Fruit fly (Drosophila melanogaster): ENCODE data around the gene CG7573.

The CG7573 gene

dm6 chr3L:11325671-11326306, 14.2 kb downstream of the CG7573 start (continued):
- TF ChIP-seq sob (GFP tag; IDR thresholded peaks at IDR 0.05) (peak; percentile 69), bcd (GFP tag; optimal IDR thresholded peaks at IDR 0.05) (peak; percentile 63), CG11085 (GFP tag; IDR thresholded peaks at IDR 0.05) (no peak), aop (GFP tag; IDR thresholded peaks at IDR 0.05) (0 out of 2 replicates have a peak, but pooled peaks have one; percentile 41), oc (tag; optimal IDR thresholded peaks at IDR 0.05) (peak; percentile 79), CG8924 (tag; optimal IDR thresholded peaks at IDR 0.05) (peak; percentile 71), H2.0 (GFP tag; IDR thresholded peaks at IDR 0.05) (peak; percentile 77), zfh1 (GFP tag; IDR thresholded peaks at IDR 0.05) (peak; percentile 85), en (GFP tag; optimal IDR thresholded peaks at IDR 0.05) (peak; percentile 47), kay (GFP tag; optimal IDR thresholded peaks at IDR 0.05) (peak; percentile 57), Atf-2 (GFP tag; optimal IDR thresholded peaks at IDR 0.05) (peak; percentile 74), org-1 (GFP tag; optimal IDR thresholded peaks at IDR 0.05) (peak; percentile 43), Fer3 (tag; optimal IDR thresholded peaks at IDR 0.05) (peak; percentile 58), fd3F (GFP tag; optimal IDR thresholded peaks at IDR 0.05) (no peak), maf-S (GFP tag; optimal IDR thresholded peaks at IDR 0.05) (peak; percentile 51), Stat92E (GFP tag; optimal IDR thresholded peaks at IDR 0.05) (no peak), MBD-R2 (GFP tag; IDR thresholded peaks at IDR 0.05) (no peak), zen2 (GFP tag; IDR thresholded peaks at IDR 0.05; ENCODE audit: partially characterized antibody) (no peak), CG10979 (tag; optimal IDR thresholded peaks at IDR 0.05) (peak; percentile 85), sim (GFP tag; IDR thresholded peaks at IDR 0.05) (peak; percentile 73), bbx (GFP tag; IDR thresholded peaks at IDR 0.05; ENCODE audit: partially characterized antibody) (no peak), CG16813 (GFP tag; IDR thresholded peaks at IDR 0.05; ENCODE audit: partially characterized antibody) (no peak), vnd (GFP tag; IDR thresholded peaks at IDR 0.05; ENCODE audit: partially characterized antibody) (no peak), lov (optimal IDR thresholded peaks at IDR 0.05) (no peak), lov (GFP tag; IDR thresholded peaks at IDR 0.05) (peak; percentile 75; the same call in 2 of the 3 replicates), CG10959 (GFP tag; IDR thresholded peaks at IDR 0.05) (peak; percentile 67), tup (GFP tag; optimal IDR thresholded peaks at IDR 0.05) (no peak), Doc2 (GFP tag; IDR thresholded peaks at IDR 0.05) (no peak), CG2202 (tag; optimal IDR thresholded peaks at IDR 0.05) (peak; percentile 58), CG31224 (GFP tag; IDR thresholded peaks at IDR 0.05) (no peak), CG12219 (GFP tag; optimal IDR thresholded peaks at IDR 0.05) (peak; percentile 52), CG2199 (GFP tag; IDR thresholded peaks at IDR 0.05) (peak; percentile 83; the same call in 2 of the 3 replicates), CG11695 (GFP tag; IDR thresholded peaks at IDR 0.05) (peak; percentile 68), Dp (GFP tag; optimal IDR thresholded peaks at IDR 0.05) (no peak), CG14965 (GFP tag; optimal IDR thresholded peaks at IDR 0.05; ENCODE audit: borderline replicate concordance) (peak; percentile 54), CG8281 (tag; optimal IDR thresholded peaks at IDR 0.05) (peak; percentile 31), CG10366 (GFP tag; IDR thresholded peaks at IDR 0.05) (peak; percentile 81), dysf (GFP tag; IDR thresholded peaks at IDR 0.05) (peak; percentile 79), CG5245 (GFP tag; optimal IDR thresholded peaks at IDR 0.05) (peak; percentile 83), toy (GFP tag; IDR thresholded peaks at IDR 0.05) (0 out of 2 replicates have a peak, but pooled peaks have one; percentile 23), esg (GFP tag; conservative IDR thresholded peaks at IDR 0.05) (no peak; the same call in 1 of the 2 replicates), Gug (GFP tag; IDR thresholded peaks at IDR 0.05) (peak; percentile 74; the same call in 3 of the 4 replicates), abd-A (tag; optimal IDR thresholded peaks at IDR 0.05) (no peak), lab (GFP tag; optimal IDR thresholded peaks at IDR 0.05) (peak; percentile 76), Adf1 (GFP tag; IDR thresholded peaks at IDR 0.05) (no peak), CG16815 (GFP tag; optimal IDR thresholded peaks at IDR 0.05) (peak; percentile 65), Ravus (GFP tag; IDR thresholded peaks at IDR 0.05) (peak; percentile 19; the same call in 1 of the 2 replicates), gt (GFP tag; IDR thresholded peaks at IDR 0.05) (peak; percentile 20; the same call in 1 of the 2 replicates), CG33213 (GFP tag; optimal IDR thresholded peaks at IDR 0.05) (peak; percentile 79), Dek (tag; optimal IDR thresholded peaks at IDR 0.05) (peak; percentile 4)

All from whole organism, embryonic.